Fruit fly (Drosophila melanogaster): ENCODE data around the gene CG44014.
A peak's percentile ranks its signal among the peaks of the same experiment; 100 is the strongest.

The CG44014 gene

dm6 chr3R:15547827-15548517, 39.3 kb upstream of the CG44014 start, which contains the start of gene AOX3:
AOX3 (minus strand) TSS chr3R:15548188.
- TF ChIP-seq Snoo (tag; optimal IDR thresholded peaks at IDR 0.05) (no peak), CG15710 (tag; optimal IDR thresholded peaks at IDR 0.05) (no peak), Pif1A (GFP tag; optimal IDR thresholded peaks at IDR 0.05) (peak; percentile 16), Ets98B (GFP tag; IDR thresholded peaks at IDR 0.05) (peak; percentile 56), gl (tag; optimal IDR thresholded peaks at IDR 0.05) (no peak), D1 (tag; optimal IDR thresholded peaks at IDR 0.05) (no peak), CG14655 (GFP tag; optimal IDR thresholded peaks at IDR 0.05) (peak; percentile 59), CG8301 (tag; optimal IDR thresholded peaks at IDR 0.05) (peak; percentile 53), CG4496 (GFP tag; IDR thresholded peaks at IDR 0.05) (peak; percentile 56; the same call in 2 of the 3 replicates), CG9948 (tag; optimal IDR thresholded peaks at IDR 0.05) (no peak), CG32121 (GFP tag; IDR thresholded peaks at IDR 0.05) (peak; percentile 69), CG10348 (GFP tag; IDR thresholded peaks at IDR 0.05) (peak; percentile 50; the same call in 1 of the 2 replicates), CG17806 (tag; optimal IDR thresholded peaks at IDR 0.05) (no peak), CG34367 (tag; optimal IDR thresholded peaks at IDR 0.05) (no peak), Pif1B (GFP tag; optimal IDR thresholded peaks at IDR 0.05) (peak; percentile 12), fd96Ca (GFP tag; IDR thresholded peaks at IDR 0.05) (peak; percentile 55), CG13204 (GFP tag; optimal IDR thresholded peaks at IDR 0.05) (no peak), CG12605 (GFP tag; IDR thresholded peaks at IDR 0.05) (peak; percentile 62)

- TF ChIP-seq Snoo (tag; optimal IDR thresholded peaks at IDR 0.05): no peak
- TF ChIP-seq CG34367 (tag; optimal IDR thresholded peaks at IDR 0.05): no peak
- no peak for TF ChIP-seq CG13204 (GFP tag; optimal IDR thresholded peaks at IDR 0.05)
- TF ChIP-seq gl (tag; optimal IDR thresholded peaks at IDR 0.05): no peak
- TF ChIP-seq Ets98B (GFP tag; IDR thresholded peaks at IDR 0.05): no peak
- TF ChIP-seq Pif1A (GFP tag; optimal IDR thresholded peaks at IDR 0.05): no peak
Observed at dm6 chr3R:15547226-15547625, 38.5 kb upstream of the CG44014 start.

- no peak for TF ChIP-seq CG8301 (tag; optimal IDR thresholded peaks at IDR 0.05)
- TF ChIP-seq Pif1A (GFP tag; optimal IDR thresholded peaks at IDR 0.05): no peak
- no peak for TF ChIP-seq CG10348 (GFP tag; IDR thresholded peaks at IDR 0.05)
Observed at dm6 chr3R:15542314-15542713, 33.6 kb upstream of the CG44014 start, which contains the start of gene AOX2. AOX2 (minus strand) TSS chr3R:15542414.

dm6 chr3R:15540932-15541331, 32.2 kb upstream of the CG44014 start:
- no peak for TF ChIP-seq CG10348 (GFP tag; IDR thresholded peaks at IDR 0.05)
- TF ChIP-seq CG17806 (tag; optimal IDR thresholded peaks at IDR 0.05): no peak
- no peak for TF ChIP-seq CG12605 (GFP tag; IDR thresholded peaks at IDR 0.05)
- peak; percentile 52 for TF ChIP-seq Pif1A (GFP tag; optimal IDR thresholded peaks at IDR 0.05)
- TF ChIP-seq CG8301 (tag; optimal IDR thresholded peaks at IDR 0.05): peak; percentile 50
- no peak for TF ChIP-seq gl (tag; optimal IDR thresholded peaks at IDR 0.05)
- no peak for TF ChIP-seq CG13204 (GFP tag; optimal IDR thresholded peaks at IDR 0.05)
- no peak; the same call in 1 of the 3 replicates for TF ChIP-seq CG4496 (GFP tag; IDR thresholded peaks at IDR 0.05)
- peak; percentile 61 for TF ChIP-seq CG14655 (GFP tag; optimal IDR thresholded peaks at IDR 0.05)
- TF ChIP-seq fd96Ca (GFP tag; IDR thresholded peaks at IDR 0.05): no peak
- no peak for TF ChIP-seq CG34367 (tag; optimal IDR thresholded peaks at IDR 0.05)
- TF ChIP-seq Ets98B (GFP tag; IDR thresholded peaks at IDR 0.05): peak; percentile 57
- peak; percentile 46 for TF ChIP-seq Pif1B (GFP tag; optimal IDR thresholded peaks at IDR 0.05)
- TF ChIP-seq CG15710 (tag; optimal IDR thresholded peaks at IDR 0.05): no peak

dm6 chr3R:15536918-15537716, 28.4 kb upstream of the CG44014 start, which contains the start of gene AOX1:
AOX1 (minus strand) TSS chr3R:15537292.
- TF ChIP-seq CG14655 (GFP tag; optimal IDR thresholded peaks at IDR 0.05) (no peak), CG34367 (tag; optimal IDR thresholded peaks at IDR 0.05) (no peak), Pif1A (GFP tag; optimal IDR thresholded peaks at IDR 0.05) (no peak), CG8301 (tag; optimal IDR thresholded peaks at IDR 0.05) (no peak), Ets98B (GFP tag; IDR thresholded peaks at IDR 0.05) (no peak), EcR (GFP tag; optimal IDR thresholded peaks at IDR 0.05) (no peak), CG17806 (tag; optimal IDR thresholded peaks at IDR 0.05) (no peak), CG9948 (tag; optimal IDR thresholded peaks at IDR 0.05) (no peak), CG12605 (GFP tag; IDR thresholded peaks at IDR 0.05) (no peak), CG32121 (GFP tag; IDR thresholded peaks at IDR 0.05) (no peak), CG15710 (tag; optimal IDR thresholded peaks at IDR 0.05) (no peak), gl (tag; optimal IDR thresholded peaks at IDR 0.05) (no peak), CG13204 (GFP tag; optimal IDR thresholded peaks at IDR 0.05) (no peak), CG10348 (GFP tag; IDR thresholded peaks at IDR 0.05) (no peak)

- TF ChIP-seq Pif1A (GFP tag; optimal IDR thresholded peaks at IDR 0.05) (no peak), fd96Ca (GFP tag; IDR thresholded peaks at IDR 0.05) (no peak), CG34367 (tag; optimal IDR thresholded peaks at IDR 0.05) (no peak)
Observed at dm6 chr3R:15531373-15531772, 22.7 kb upstream of the CG44014 start, which contains the start of gene CG31296. CG31296 (minus strand) TSS chr3R:15531473.
